Fruit fly (Drosophila melanogaster): ENCODE results near the gene nom.

Gene nom

dm6 chr3R:8741941-8742340, 19.0 kb downstream of the nom start:
- no peak for TF ChIP-seq Sox14 (GFP tag; optimal IDR thresholded peaks at IDR 0.05)
- peak; percentile 21 for TF ChIP-seq Eip78C (GFP tag)

dm6 chr3R:8742661-8743060, 19.7 kb downstream of the nom start:
- TF ChIP-seq CG11762 (GFP tag; optimal IDR thresholded peaks at IDR 0.05; ENCODE audit: insufficient read depth) (no peak), Eip78C (GFP tag) (peak; percentile 15)

dm6 chr3R:8744198-8744597, 21.2 kb downstream of the nom start:
- TF ChIP-seq OdsH (GFP tag; optimal IDR thresholded peaks at IDR 0.05) (peak; percentile 38), CG6792 (GFP tag; optimal IDR thresholded peaks at IDR 0.05) (peak; percentile 59), CG31627 (GFP tag; optimal IDR thresholded peaks at IDR 0.05) (peak; percentile 60), CG15336 (GFP tag; IDR thresholded peaks at IDR 0.05) (peak; percentile 63), Eip75B (GFP tag; optimal IDR thresholded peaks at IDR 0.05) (peak; percentile 43), CG9139 (GFP tag; optimal IDR thresholded peaks at IDR 0.05) (no peak), CG8319 (GFP tag; optimal IDR thresholded peaks at IDR 0.05) (no peak), fd59A (GFP tag; optimal IDR thresholded peaks at IDR 0.05) (no peak), ss (GFP tag; optimal IDR thresholded peaks at IDR 0.05) (no peak), CG32006 (GFP tag; optimal IDR thresholded peaks at IDR 0.05) (peak; percentile 48), svp (GFP tag) (peak; percentile 84), Ets21C (GFP tag; optimal IDR thresholded peaks at IDR 0.05) (peak; percentile 35), CG11294 (GFP tag; IDR thresholded peaks at IDR 0.05) (peak; percentile 38; the same call in 1 of the 2 replicates), Lpt (GFP tag; optimal IDR thresholded peaks at IDR 0.05) (no peak), CG10669 (GFP tag; optimal IDR thresholded peaks at IDR 0.05) (peak; percentile 1), CG8632 (GFP tag; optimal IDR thresholded peaks at IDR 0.05) (peak; percentile 41), Hr4 (GFP tag; optimal IDR thresholded peaks at IDR 0.05) (peak; percentile 50), Ets96B (tag; optimal IDR thresholded peaks at IDR 0.05) (peak; percentile 20), Sox102F (GFP tag; optimal IDR thresholded peaks at IDR 0.05) (peak; percentile 64), CG1621 (tag; optimal IDR thresholded peaks at IDR 0.05) (no peak), Blimp-1 (GFP tag; optimal IDR thresholded peaks at IDR 0.05) (no peak), Hr38 (GFP tag; optimal IDR thresholded peaks at IDR 0.05) (no peak), CG11762 (GFP tag; optimal IDR thresholded peaks at IDR 0.05; ENCODE audit: insufficient read depth) (peak; percentile 2), Hr39 (GFP tag; optimal IDR thresholded peaks at IDR 0.05) (peak; percentile 71), Met (GFP tag; optimal IDR thresholded peaks at IDR 0.05) (peak; percentile 69), dac (GFP tag; optimal IDR thresholded peaks at IDR 0.05) (no peak), esn (GFP tag; optimal IDR thresholded peaks at IDR 0.05) (peak; percentile 62), spab (GFP tag; optimal IDR thresholded peaks at IDR 0.05) (peak; percentile 2), CG6854 (GFP tag; optimal IDR thresholded peaks at IDR 0.05) (no peak), CG6808 (GFP tag; optimal IDR thresholded peaks at IDR 0.05) (no peak), lz (GFP tag; optimal IDR thresholded peaks at IDR 0.05) (peak; percentile 51), Sox14 (GFP tag; optimal IDR thresholded peaks at IDR 0.05) (peak; percentile 73), fkh (GFP tag; optimal IDR thresholded peaks at IDR 0.05) (no peak), Eip93F (GFP tag; optimal IDR thresholded peaks at IDR 0.05) (no peak), salr (GFP tag; optimal IDR thresholded peaks at IDR 0.05) (no peak), CG8119 (GFP tag; IDR thresholded peaks at IDR 0.05) (peak; percentile 44; the same call in 1 of the 3 replicates), vri (GFP tag; optimal IDR thresholded peaks at IDR 0.05) (peak; percentile 54), CG16779 (tag; optimal IDR thresholded peaks at IDR 0.05) (no peak), cyc (GFP tag; optimal IDR thresholded peaks at IDR 0.05) (peak; percentile 47), CG11902 (GFP tag; optimal IDR thresholded peaks at IDR 0.05) (peak; percentile 31), dsx (GFP tag; optimal IDR thresholded peaks at IDR 0.05; ENCODE audit: poor library complexity, severe bottlenecking) (no peak), net (GFP tag; optimal IDR thresholded peaks at IDR 0.05) (peak; percentile 18), Smox (GFP tag; optimal IDR thresholded peaks at IDR 0.05) (peak; percentile 61), acj6 (GFP tag; optimal IDR thresholded peaks at IDR 0.05) (peak; percentile 17), CG3032 (tag; optimal IDR thresholded peaks at IDR 0.05) (no peak), Eip78C (GFP tag) (peak; percentile 30), Gug (GFP tag; IDR thresholded peaks at IDR 0.05) (no peak; the same call in 1 of the 2 replicates)

Measured in whole organism, prepupa.